Fruit fly (Drosophila melanogaster) whole organism: ENCODE results near the gene Doa.

ENCODE experiments used
- CG8478 ChIP-seq: fragments of >200 bp; optimal IDR thresholded peaks from 2 replicates; lab custom pipeline; 2018; ENCODE audit warnings: inconsistent platforms
- Dll ChIP-seq: fragments of >200 bp; optimal IDR thresholded peaks from 2 replicates; lab custom pipeline; 2017
- EcR ChIP-seq, 2 experiments: fragments of >200 bp; optimal IDR thresholded peaks; 2 replicates each; lab custom pipeline; 2017; ENCODE audit warnings: missing biosample characterization in 2 of 2, missing genetic modification characterization in 2 of 2, missing genetic modification reagents in 2 of 2
- pan ChIP-seq: fragments of >200 bp; optimal IDR thresholded peaks from 2 replicates; lab custom pipeline; 2017
- psq ChIP-seq: fragments of >200 bp; optimal IDR thresholded peaks from 2 replicates; lab custom pipeline; 2017
- usp ChIP-seq: fragments of >200 bp; optimal IDR thresholded peaks from 2 replicates; lab custom pipeline; 2017; ENCODE audit warnings: missing biosample characterization, missing genetic modification characterization, mixed read lengths

Doa gene

dm6 chr3R:28901468-28902163, 13.7 kb downstream of the Doa start:
- no peak for TF ChIP-seq Dll (lab: Kevin White, UChicago)
- TF ChIP-seq CG8478: no peak
- no peak for TF ChIP-seq pan (lab: Kevin White, UChicago)
- no peak for TF ChIP-seq usp (GFP tag; lab: Kevin White, UChicago)
- TF ChIP-seq psq (lab: Kevin White, UChicago): no peak
- TF ChIP-seq EcR (GFP tag; optimal IDR thresholded peaks at IDR 0.05; lab: Kevin White, UChicago): no peak

- TF ChIP-seq pan (lab: Kevin White, UChicago) (no peak), Dll (lab: Kevin White, UChicago) (no peak), usp (GFP tag; lab: Kevin White, UChicago) (no peak), CG8478 (no peak), psq (lab: Kevin White, UChicago) (no peak), EcR (GFP tag; optimal IDR thresholded peaks at IDR 0.05; lab: Kevin White, UChicago) (no peak)
Observed at dm6 chr3R:28903392-28903791, 15.5 kb downstream of the Doa start.

- TF ChIP-seq usp (GFP tag; lab: Kevin White, UChicago): no peak
- TF ChIP-seq EcR (GFP tag; optimal IDR thresholded peaks at IDR 0.05; lab: Kevin White, UChicago): no peak
- TF ChIP-seq Dll (lab: Kevin White, UChicago): no peak
- no peak for TF ChIP-seq pan (lab: Kevin White, UChicago)
- no peak for TF ChIP-seq psq (lab: Kevin White, UChicago)
- no peak for TF ChIP-seq CG8478
Observed at dm6 chr3R:28904174-28904573, 16.3 kb downstream of the Doa start.

DNA sequence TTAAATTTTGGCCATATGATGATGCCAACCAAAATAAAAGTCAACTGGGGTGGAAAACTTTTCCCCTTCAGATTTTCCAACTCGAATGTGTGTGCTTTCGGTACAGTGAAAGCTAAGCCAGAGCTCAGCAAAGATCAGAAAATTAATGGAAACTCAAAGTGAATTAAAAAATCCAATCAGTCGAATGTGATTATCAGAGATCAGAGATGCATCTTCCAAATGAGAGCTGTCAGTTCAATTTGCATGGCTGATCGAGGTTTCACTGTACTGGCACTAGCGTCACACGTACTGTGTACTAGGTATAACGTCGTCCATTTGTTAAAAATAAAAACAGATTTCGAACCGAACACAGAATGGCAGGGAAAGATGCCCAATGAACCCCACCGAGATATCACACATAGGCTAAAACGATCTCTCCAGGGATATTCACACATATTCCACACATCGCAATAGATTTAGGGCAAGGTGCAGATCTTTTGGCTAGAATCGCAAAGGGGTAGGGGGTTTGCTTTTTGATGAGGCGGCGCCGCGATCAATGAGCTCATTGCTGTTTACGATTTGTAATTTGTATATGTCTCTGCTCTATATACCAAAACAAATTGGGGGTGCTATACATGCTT, 17.1 kb downstream of the Doa start:
- TF ChIP-seq pan (lab: Kevin White, UChicago) (no peak), psq (lab: Kevin White, UChicago) (no peak), usp (GFP tag; lab: Kevin White, UChicago) (no peak), CG8478 (no peak), Dll (lab: Kevin White, UChicago) (no peak), EcR (GFP tag; optimal IDR thresholded peaks at IDR 0.05; lab: Kevin White, UChicago) (no peak)

- no peak for TF ChIP-seq Dll (lab: Kevin White, UChicago)
- TF ChIP-seq usp (GFP tag; lab: Kevin White, UChicago): no peak
- TF ChIP-seq CG8478: no peak
- no peak for TF ChIP-seq EcR (GFP tag; optimal IDR thresholded peaks at IDR 0.05; lab: Kevin White, UChicago)
- no peak for TF ChIP-seq pan (lab: Kevin White, UChicago)
- no peak for TF ChIP-seq psq (lab: Kevin White, UChicago)
Observed at dm6 chr3R:28911758-28912157, 23.9 kb downstream of the Doa start.

dm6 chr3R:28913039-28913438, 25.2 kb downstream of the Doa start:
- no peak for TF ChIP-seq pan (lab: Kevin White, UChicago)
- no peak for TF ChIP-seq Dll (lab: Kevin White, UChicago)
- TF ChIP-seq psq (lab: Kevin White, UChicago): no peak
- TF ChIP-seq EcR (GFP tag; optimal IDR thresholded peaks at IDR 0.05; lab: Kevin White, UChicago): no peak
- no peak for TF ChIP-seq usp (GFP tag; lab: Kevin White, UChicago)
- TF ChIP-seq CG8478: no peak

- no peak for TF ChIP-seq psq (lab: Kevin White, UChicago)
- TF ChIP-seq CG8478: no peak
- TF ChIP-seq Dll (lab: Kevin White, UChicago): no peak
- TF ChIP-seq pan (lab: Kevin White, UChicago): no peak
- TF ChIP-seq EcR (GFP tag; optimal IDR thresholded peaks at IDR 0.05; lab: Kevin White, UChicago): no peak
- no peak for TF ChIP-seq usp (GFP tag; lab: Kevin White, UChicago)
Observed at dm6 chr3R:28913890-28914750, 26.2 kb downstream of the Doa start.

DNA sequence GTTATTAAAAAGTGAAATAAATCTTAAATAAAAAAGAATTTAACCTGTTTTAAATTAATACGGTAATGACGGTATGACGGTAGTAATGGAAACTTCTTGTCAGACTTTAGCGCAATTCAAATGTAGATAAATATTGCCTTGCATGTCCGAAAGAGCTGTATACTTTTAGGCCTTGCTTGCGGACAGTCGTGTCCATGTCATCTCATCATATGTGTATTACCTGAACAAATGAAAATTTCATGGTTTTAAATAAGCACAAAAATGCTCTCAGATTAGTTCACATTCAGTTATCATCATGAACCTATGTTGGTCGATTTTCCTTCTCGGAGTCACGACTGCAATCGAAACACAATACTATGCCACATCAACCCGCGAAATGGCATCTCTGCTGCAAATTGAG, 34.9 kb downstream of the Doa start, which contains the start of gene CG11828:
Gene CG11828 (plus strand): TSS at position 301 of the 400 bp plus-strand sequence.
- TF ChIP-seq pan (lab: Kevin White, UChicago) (no peak), CG8478 (no peak), EcR (GFP tag; optimal IDR thresholded peaks at IDR 0.05; lab: Kevin White, UChicago) (no peak), usp (GFP tag; lab: Kevin White, UChicago) (no peak), psq (lab: Kevin White, UChicago) (no peak), Dll (lab: Kevin White, UChicago) (no peak)

dm6 chr3R:28950859-28951351, 63.0 kb downstream of the Doa start:
- no peak for TF ChIP-seq EcR (GFP tag; optimal IDR thresholded peaks at IDR 0.05; lab: Kevin White, UChicago)
- no peak for TF ChIP-seq CG8478
- no peak for TF ChIP-seq psq (lab: Kevin White, UChicago)
- TF ChIP-seq pan (lab: Kevin White, UChicago): no peak

DNA sequence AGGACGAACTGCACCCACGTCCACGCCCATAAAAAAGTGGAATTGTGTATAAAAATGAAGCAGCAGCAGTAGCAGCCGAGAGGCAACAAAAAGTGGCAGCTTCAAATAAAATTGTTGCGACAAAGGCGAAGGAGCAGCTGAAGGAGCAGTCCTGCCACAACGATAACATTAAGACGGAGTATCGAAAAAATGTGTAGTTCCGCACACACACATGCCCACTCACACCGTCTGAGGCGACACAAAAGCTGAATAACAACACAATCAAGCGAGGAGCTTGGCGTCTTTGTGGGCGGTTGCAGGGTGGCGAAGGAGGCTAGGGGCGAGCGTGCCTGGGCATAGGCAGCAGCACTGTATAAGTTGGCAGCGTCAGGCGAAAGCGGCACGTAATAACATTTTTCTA, 70.8 kb downstream of the Doa start:
- TF ChIP-seq usp (GFP tag; lab: Kevin White, UChicago): no peak
- TF ChIP-seq pan (lab: Kevin White, UChicago): no peak
- TF ChIP-seq EcR (GFP tag; optimal IDR thresholded peaks at IDR 0.05; lab: Kevin White, UChicago): no peak
- TF ChIP-seq Dll (lab: Kevin White, UChicago): no peak
- no peak for TF ChIP-seq psq (lab: Kevin White, UChicago)
- TF ChIP-seq CG8478: no peak

- TF ChIP-seq pan (lab: Kevin White, UChicago) (no peak), usp (GFP tag; lab: Kevin White, UChicago) (no peak), EcR (GFP tag; optimal IDR thresholded peaks at IDR 0.05; lab: Kevin White, UChicago) (no peak), CG8478 (no peak), Dll (lab: Kevin White, UChicago) (no peak), psq (lab: Kevin White, UChicago) (no peak)
Observed at dm6 chr3R:28959105-28959504, 71.2 kb downstream of the Doa start.
